Worm (Caenorhabditis elegans) whole organism, L1 larva: ENCODE measurements around the gene F26D2.14.

Source experiments
- ceh-63 ChIP-seq: fragments of 200-800 bp; sonication (Bioruptor generic); optimal IDR thresholded peaks from 2 replicates; lab custom pipeline; 2018; ENCODE audit warnings: mild to moderate bottlenecking, missing genetic modification characterization, missing compliant biosample characterization
- ztf-11 ChIP-seq, 2 experiments: sonication (generic microtip); optimal IDR thresholded peaks; 2 replicates each; lab custom pipeline; 2016 to 2017; ENCODE audit warnings: missing genetic modification characterization in 2 of 2, missing biosample characterization in 1 of 2, missing compliant biosample characterization in 1 of 2

DNA sequence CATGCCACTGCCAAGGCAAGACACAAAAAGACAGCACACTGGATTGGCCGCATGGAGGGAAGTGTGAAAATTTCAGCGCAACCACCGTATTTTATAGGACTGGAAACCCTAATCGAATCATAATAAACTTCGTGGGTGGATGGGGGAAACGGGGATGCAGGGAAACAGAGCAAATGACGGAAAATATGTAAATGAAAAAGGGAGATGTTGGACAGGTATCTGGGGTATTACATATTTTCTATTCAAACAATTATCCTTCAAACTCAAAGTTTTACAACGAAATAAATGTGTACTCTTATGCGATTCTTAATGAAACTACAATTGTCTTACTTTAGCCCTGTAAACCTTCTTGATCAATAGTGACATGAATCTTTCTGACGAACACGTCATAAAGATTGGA lies 15.9 kb upstream of the F26D2.14 start, which contains the start of gene F26D2.16:
- TF ChIP-seq ceh-63 (GFP tag; lab: Kevin White, UChicago) (no peak), ztf-11 (tag; optimal IDR thresholded peaks at IDR 0.05; lab: Kevin White, UChicago) (no peak)
